Worm (Caenorhabditis elegans) whole organism, L2 larva: Measurements from ENCODE around the gene grl-3.

ENCODE experiments used
- C34F6.9 ChIP-seq: fragments of 150-350 bp; optimal IDR thresholded peaks from 2 replicates; lab custom pipeline; 2014; ENCODE audit warnings: missing biosample characterization, missing genetic modification characterization
- F13H6.1 ChIP-seq: sonication (generic microtip); optimal IDR thresholded peaks from 2 replicates; lab custom pipeline; 2016; ENCODE audit warnings: missing genetic modification characterization, missing compliant biosample characterization
- ZK546.5 ChIP-seq: sonication (generic microtip); optimal IDR thresholded peaks from 2 replicates; lab custom pipeline; 2017; ENCODE audit warnings: missing biosample characterization, missing genetic modification characterization
- blmp-1 ChIP-seq: sonication (generic microtip); optimal IDR thresholded peaks from 2 replicates; lab custom pipeline; 2017; ENCODE audit warnings: missing genetic modification characterization, mild to moderate bottlenecking, missing compliant biosample characterization, antibody characterized with exemption, moderate library complexity; ENCODE audit not compliant: insufficient read depth
- crh-2 ChIP-seq: sonication (generic microtip); optimal IDR thresholded peaks from 2 replicates; lab custom pipeline; 2017; ENCODE audit warnings: missing biosample characterization, missing genetic modification characterization
- dmd-4 ChIP-seq: sonication (generic microtip); optimal IDR thresholded peaks from 2 replicates; lab custom pipeline; 2017; ENCODE audit warnings: missing biosample characterization, missing genetic modification characterization
- egl-27 ChIP-seq: sonication (generic microtip); optimal IDR thresholded peaks from 3 replicates; lab custom pipeline; 2017; ENCODE audit warnings: missing biosample characterization, missing genetic modification reagents, missing genetic modification characterization
- elt-1 ChIP-seq: fragments of 150-350 bp; optimal IDR thresholded peaks from 2 replicates; lab custom pipeline; 2014; ENCODE audit warnings: missing biosample characterization, missing genetic modification characterization
- fos-1 ChIP-seq: fragments of 150-350 bp; optimal IDR thresholded peaks from 2 replicates; lab custom pipeline; 2014; ENCODE audit warnings: missing biosample characterization, missing genetic modification characterization
- gmeb-1 ChIP-seq: fragments of 150-350 bp; optimal IDR thresholded peaks from 2 replicates; lab custom pipeline; 2014; ENCODE audit warnings: missing biosample characterization, missing genetic modification characterization
- lin-11 ChIP-seq: fragments of 150-350 bp; sonication (generic microtip); optimal IDR thresholded peaks from 2 replicates; lab custom pipeline; 2014; ENCODE audit warnings: missing biosample characterization, missing genetic modification characterization, inconsistent platforms, mixed read lengths
- lin-13 ChIP-seq: fragments of 150-350 bp; optimal IDR thresholded peaks from 2 replicates; lab custom pipeline; 2014; ENCODE audit warnings: missing biosample characterization, missing genetic modification reagents, missing genetic modification characterization
- lsy-2 ChIP-seq, 2 experiments: fragments of 150-350 bp in 1 of 2; sonication (generic microtip) in 1 of 2; optimal IDR thresholded peaks; 2 replicates each; lab custom pipeline; 2014 to 2017; ENCODE audit warnings: missing biosample characterization in 2 of 2, missing genetic modification characterization in 2 of 2
- mab-5 ChIP-seq: fragments of 150-350 bp; optimal IDR thresholded peaks from 2 replicates; lab custom pipeline; 2014; ENCODE audit warnings: missing biosample characterization, missing genetic modification characterization
- mdl-1 ChIP-seq, 2 experiments: fragments of 150-350 bp in 1 of 2; sonication (generic microtip) in 1 of 2; optimal IDR thresholded peaks; 2 replicates each; lab custom pipeline; 2017; ENCODE audit warnings: missing biosample characterization in 2 of 2, missing genetic modification characterization in 2 of 2
- nhr-12 ChIP-seq: fragments of 150-350 bp; optimal IDR thresholded peaks from 2 replicates; lab custom pipeline; 2014; ENCODE audit warnings: missing biosample characterization, missing genetic modification characterization
- nhr-129 ChIP-seq: fragments of 150-350 bp; optimal IDR thresholded peaks from 2 replicates; lab custom pipeline; 2014; ENCODE audit warnings: missing biosample characterization, missing genetic modification characterization
- nhr-21 ChIP-seq: fragments of 150-350 bp; optimal IDR thresholded peaks from 2 replicates; lab custom pipeline; 2014; ENCODE audit warnings: missing biosample characterization, missing genetic modification characterization
- nhr-237 ChIP-seq: fragments of 150-350 bp; optimal IDR thresholded peaks from 2 replicates; lab custom pipeline; 2014; ENCODE audit warnings: missing biosample characterization, missing genetic modification characterization
- nhr-6 ChIP-seq: fragments of 150-350 bp; optimal IDR thresholded peaks from 2 replicates; lab custom pipeline; 2014; ENCODE audit warnings: missing biosample characterization, missing genetic modification characterization
- nhr-77 ChIP-seq: fragments of 150-350 bp; optimal IDR thresholded peaks from 2 replicates; lab custom pipeline; 2014; ENCODE audit warnings: missing biosample characterization, missing genetic modification characterization
- peb-1 ChIP-seq: fragments of 150-350 bp; optimal IDR thresholded peaks from 2 replicates; lab custom pipeline; 2014; ENCODE audit warnings: missing biosample characterization, missing genetic modification characterization
- sem-4 ChIP-seq: fragments of 150-350 bp; optimal IDR thresholded peaks from 2 replicates; lab custom pipeline; 2014; ENCODE audit warnings: missing biosample characterization, missing genetic modification reagents, missing genetic modification characterization
- skn-1 ChIP-seq: sonication (generic microtip); optimal IDR thresholded peaks from 2 replicates; lab custom pipeline; 2017; ENCODE audit warnings: missing biosample characterization, missing genetic modification characterization
- sma-9 ChIP-seq, 2 experiments: fragments of 150-350 bp in 1 of 2; sonication (generic microtip) in 1 of 2; optimal IDR thresholded peaks; 2 replicates each; lab custom pipeline; 2014 to 2016; ENCODE audit warnings: missing genetic modification characterization in 2 of 2, mild to moderate bottlenecking in 1 of 2, missing biosample characterization in 1 of 2, missing compliant biosample characterization in 1 of 2, missing genetic modification reagents in 1 of 2, moderate library complexity in 1 of 2
- snpc-4 ChIP-seq: fragments of 150-350 bp; optimal IDR thresholded peaks from 2 replicates; lab custom pipeline; 2014; ENCODE audit warnings: missing biosample characterization, missing genetic modification characterization
- unc-55 ChIP-seq: fragments of 150-350 bp; sonication (generic microtip); optimal IDR thresholded peaks from 3 replicates; lab custom pipeline; 2014; ENCODE audit warnings: missing biosample characterization, missing genetic modification reagents, missing genetic modification characterization
- unc-62 ChIP-seq: fragments of 150-350 bp; optimal IDR thresholded peaks from 2 replicates; lab custom pipeline; 2014; ENCODE audit warnings: missing biosample characterization, missing genetic modification reagents, missing genetic modification characterization
- zag-1 ChIP-seq: fragments of 150-350 bp; optimal IDR thresholded peaks from 2 replicates; lab custom pipeline; 2014; ENCODE audit warnings: missing biosample characterization, missing genetic modification characterization
- ztf-1 ChIP-seq: fragments of 200-800 bp; sonication (Bioruptor generic); conservative IDR thresholded peaks from 2 replicates; pipeline ENCODE4 v1.3.6; 2022; ENCODE audit warnings: missing genetic modification characterization, missing compliant biosample characterization
- ztf-4 ChIP-seq: fragments of 150-350 bp; optimal IDR thresholded peaks from 2 replicates; lab custom pipeline; 2014; ENCODE audit warnings: missing biosample characterization, missing genetic modification characterization

Gene grl-3

ce11 chrV:11375150-11375792 lies 36.0 kb upstream of the grl-3 start, which contains the start of gene cnb-1:
Gene cnb-1 (plus strand): TSS chrV:11375742.
- TF ChIP-seq crh-2 (tag; lab: Kevin White, UChicago) (peak; percentile 80), ztf-1 (GFP tag; lab: Robert Waterston, UW) (no peak), lin-13 (GFP tag; lab: Kevin White, UChicago) (no peak), egl-27 (tag; lab: Kevin White, UChicago) (peak; percentile 17), sma-9 (GFP tag; optimal IDR thresholded peaks at IDR 0.05; lab: Kevin White, UChicago) (peak; percentile 78), sma-9 (tag; optimal IDR thresholded peaks at IDR 0.05; lab: Kevin White, UChicago) (no peak), C34F6.9 (tag; lab: Kevin White, UChicago) (peak; percentile 91), nhr-129 (tag; lab: Kevin White, UChicago) (peak; percentile 53), sem-4 (tag; lab: Kevin White, UChicago) (peak; percentile 43), elt-1 (no peak), zag-1 (tag; lab: Kevin White, UChicago) (peak; percentile 68), nhr-6 (peak; percentile 26), lsy-2 (tag; optimal IDR thresholded peaks at IDR 0.05; lab: Kevin White, UChicago) (peak; percentile 13 to 79), lin-11 (tag; lab: Kevin White, UChicago) (peak; percentile 82), fos-1 (tag; lab: Kevin White, UChicago) (peak; percentile 39), ZK546.5 (tag; lab: Kevin White, UChicago) (no peak), unc-55 (GFP tag; lab: Kevin White, UChicago) (peak; percentile 87), nhr-77 (tag; lab: Kevin White, UChicago) (no peak), unc-62 (GFP tag; lab: Kevin White, UChicago) (no peak), mdl-1 (tag; optimal IDR thresholded peaks at IDR 0.05; lab: Kevin White, UChicago) (no peak), nhr-12 (tag; lab: Kevin White, UChicago) (no peak), snpc-4 (tag; lab: Kevin White, UChicago) (peak; percentile 40), mab-5 (tag; lab: Kevin White, UChicago) (peak; percentile 53), ztf-4 (tag; lab: Kevin White, UChicago) (peak; percentile 33), gmeb-1 (tag; lab: Kevin White, UChicago) (peak; percentile 57), nhr-21 (peak; percentile 45), F13H6.1 (peak; percentile 79)

ce11 chrV:11379341-11379740 lies 32.0 kb upstream of the grl-3 start:
- TF ChIP-seq gmeb-1 (tag; lab: Kevin White, UChicago) (no peak), peb-1 (tag; lab: Kevin White, UChicago) (no peak), nhr-129 (tag; lab: Kevin White, UChicago) (no peak), sem-4 (tag; lab: Kevin White, UChicago) (no peak)

ce11 chrV:11380571-11380970 lies 30.7 kb upstream of the grl-3 start:
- no peak for TF ChIP-seq peb-1 (tag; lab: Kevin White, UChicago)
- peak; percentile 16 for TF ChIP-seq sma-9 (GFP tag; optimal IDR thresholded peaks at IDR 0.05; lab: Kevin White, UChicago)
- no peak for TF ChIP-seq sma-9 (tag; optimal IDR thresholded peaks at IDR 0.05; lab: Kevin White, UChicago)

- no peak for TF ChIP-seq nhr-237 (tag; lab: Kevin White, UChicago)
- TF ChIP-seq egl-27 (tag; lab: Kevin White, UChicago) = no peak
- TF ChIP-seq unc-55 (GFP tag; lab: Kevin White, UChicago) = no peak
- TF ChIP-seq nhr-129 (tag; lab: Kevin White, UChicago) = no peak
- TF ChIP-seq skn-1 (tag; lab: Kevin White, UChicago) = no peak
- no peak for TF ChIP-seq blmp-1 (tag; lab: Kevin White, UChicago)
- TF ChIP-seq dmd-4 (tag; lab: Kevin White, UChicago) = no peak
- TF ChIP-seq crh-2 (tag; lab: Kevin White, UChicago) = no peak
These were observed 28.3 kb upstream of the grl-3 start, which contains the start of gene F55C10.5 for ce11 chrV:11383032-11383431. Gene F55C10.5 (plus strand): TSS chrV:11383105.

ce11 chrV:11385060-11385459 lies 26.3 kb upstream of the grl-3 start, which contains the start of gene col-154:
Gene col-154 (plus strand): TSS chrV:11385360.
- TF ChIP-seq blmp-1 (tag; lab: Kevin White, UChicago) = no peak
- no peak for TF ChIP-seq nhr-6
